Worm (Caenorhabditis elegans): ENCODE results near the gene tes-1.

The tes-1 gene

ce11 chrIV:7473159-7473649 lies 22.0 kb upstream of the tes-1 start, which contains the start of the genes plk-3 and F55G1.6 (continued):
- TF ChIP-seq dpl-1 (GFP tag; optimal IDR thresholded peaks at IDR 0.05) (peak; percentile 35), B0261.1 (tag; optimal IDR thresholded peaks at IDR 0.05) (no peak), snpc-3.4 (tag; optimal IDR thresholded peaks at IDR 0.05) (peak; percentile 53), hmg-1.2 (GFP tag; IDR thresholded peaks at IDR 0.05) (peak; percentile 12; the same call in 1 of the 2 replicates), rcor-1 (GFP tag; IDR thresholded peaks at IDR 0.05) (peak; percentile 24; the same call in 1 of the 2 replicates), madf-6 (GFP tag; IDR thresholded peaks at IDR 0.05) (peak; percentile 91), snpc-1.3 (tag; optimal IDR thresholded peaks at IDR 0.05; ENCODE audit: insufficient read depth) (peak; percentile 20), D2030.7 (GFP tag; IDR thresholded peaks at IDR 0.05) (peak; percentile 57), madf-3 (GFP tag; IDR thresholded peaks at IDR 0.05) (0 out of 2 replicates have a peak, but pooled peaks have one; percentile 53)

- TF ChIP-seq lin-35 (GFP tag; optimal IDR thresholded peaks at IDR 0.05) (no peak), T07F8.4 (tag; optimal IDR thresholded peaks at IDR 0.05) (no peak), ztf-28 (GFP tag; IDR thresholded peaks at IDR 0.05) (no peak), snpc-3.4 (tag; optimal IDR thresholded peaks at IDR 0.05) (no peak), egrh-3 (GFP tag; IDR thresholded peaks at IDR 0.05) (no peak), F55B11.4 (tag; optimal IDR thresholded peaks at IDR 0.05; ENCODE audit: borderline replicate concordance, insufficient read depth) (no peak), dpl-1 (GFP tag; optimal IDR thresholded peaks at IDR 0.05) (no peak), hmg-20 (GFP tag; IDR thresholded peaks at IDR 0.05) (no peak)
These were observed 18.7 kb upstream of the tes-1 start, which contains the start of gene F55G1.7 for ce11 chrIV:7469782-7470413. TSS of gene F55G1.7 (minus strand) at chrIV:7469832.

- TF ChIP-seq nhr-80 (tag; optimal IDR thresholded peaks at IDR 0.05) = peak; percentile 62
- no peak for TF ChIP-seq unc-130 (GFP tag; optimal IDR thresholded peaks at IDR 0.05)
- TF ChIP-seq egrh-3 (GFP tag; IDR thresholded peaks at IDR 0.05) = no peak
These were observed 17.4 kb upstream of the tes-1 start for ce11 chrIV:7468638-7469037.

- TF ChIP-seq nhr-80 (tag; optimal IDR thresholded peaks at IDR 0.05) (peak; percentile 55), ztf-18 (tag; optimal IDR thresholded peaks at IDR 0.05) (no peak), B0261.1 (tag; optimal IDR thresholded peaks at IDR 0.05) (no peak)
These were observed 15.9 kb upstream of the tes-1 start for ce11 chrIV:7467170-7467569.

- no peak for TF ChIP-seq T26A5.8 (tag; optimal IDR thresholded peaks at IDR 0.05)
- TF ChIP-seq aptf-3 (GFP tag; IDR thresholded peaks at IDR 0.05) = no peak
- no peak for TF ChIP-seq snpc-1.3 (tag; optimal IDR thresholded peaks at IDR 0.05; ENCODE audit: insufficient read depth)
- TF ChIP-seq xnd-1 (tag; optimal IDR thresholded peaks at IDR 0.05) = no peak
- TF ChIP-seq ztf-22 (GFP tag; optimal IDR thresholded peaks at IDR 0.05) = no peak
- no peak for TF ChIP-seq zfh-2 (GFP tag; conservative IDR thresholded peaks at IDR 0.05)
- TF ChIP-seq ceh-58 (GFP tag; IDR thresholded peaks at IDR 0.05) = no peak
- no peak for TF ChIP-seq lir-1 (GFP tag; conservative IDR thresholded peaks at IDR 0.05)
- TF ChIP-seq Y67H2A.10 (GFP tag; conservative IDR thresholded peaks at IDR 0.05) = no peak
- TF ChIP-seq athp-1 (tag; optimal IDR thresholded peaks at IDR 0.05) = no peak
These were observed 14.6 kb upstream of the tes-1 start, which contains the start of gene F13B6.3 for ce11 chrIV:7465857-7466256. TSS of gene F13B6.3 (minus strand) at chrIV:7465957.

ce11 chrIV:7460225-7460624 lies 9.0 kb upstream of the tes-1 start, which contains the start of gene F13B6.2:
TSS of gene F13B6.2 (minus strand) at chrIV:7460325.
- no peak for TF ChIP-seq rec-8 (tag; optimal IDR thresholded peaks at IDR 0.05)
- TF ChIP-seq attf-6 (GFP tag; IDR thresholded peaks at IDR 0.05) = no peak
- TF ChIP-seq sptf-2 (GFP tag; optimal IDR thresholded peaks at IDR 0.05) = no peak
- no peak for TF ChIP-seq ceh-40 (GFP tag; IDR thresholded peaks at IDR 0.05)
- TF ChIP-seq lin-40 (tag; optimal IDR thresholded peaks at IDR 0.05) = no peak
- TF ChIP-seq lin-26 (GFP tag; IDR thresholded peaks at IDR 0.05) = no peak
- no peak for TF ChIP-seq gei-17 (GFP tag; optimal IDR thresholded peaks at IDR 0.05)
- no peak for TF ChIP-seq F57A8.1 (GFP tag; optimal IDR thresholded peaks at IDR 0.05)
- no peak for TF ChIP-seq mes-4 (tag; optimal IDR thresholded peaks at IDR 0.05)
- TF ChIP-seq ZK185.1 (tag; optimal IDR thresholded peaks at IDR 0.05; ENCODE audit: poor library complexity, severe bottlenecking) = no peak
- no peak for TF ChIP-seq ztf-6 (GFP tag; IDR thresholded peaks at IDR 0.05)
- no peak for TF ChIP-seq D2030.7 (GFP tag; IDR thresholded peaks at IDR 0.05)
- no peak for TF ChIP-seq Y67H2A.10 (GFP tag; conservative IDR thresholded peaks at IDR 0.05)
- no peak for TF ChIP-seq Y79H2A.3 (GFP tag; conservative IDR thresholded peaks at IDR 0.05)

Measured in whole organism, young adult.